Worm (Caenorhabditis elegans) whole organism, L4 larva: ENCODE results near the gene C25F9.10.

Experiments
- ceh-82 ChIP-seq: sonication (generic microtip); optimal IDR thresholded peaks from 2 replicates; lab custom pipeline; 2017; ENCODE audit warnings: missing biosample characterization, missing genetic modification characterization
- lin-1 ChIP-seq: fragments of 200-800 bp; sonication (Bioruptor generic); IDR thresholded peaks from 2 replicates; pipeline ENCODE4 v1.3.6; 2022; ENCODE audit warnings: missing genetic modification reagents, missing genetic modification characterization, missing compliant biosample characterization
- lin-13 ChIP-seq: fragments of 150-350 bp; optimal IDR thresholded peaks from 2 replicates; lab custom pipeline; 2014; ENCODE audit warnings: missing biosample characterization, missing genetic modification reagents, missing genetic modification characterization
- lin-15B ChIP-seq: fragments of 150-350 bp; sonication (generic microtip); optimal IDR thresholded peaks from 3 replicates; lab custom pipeline; 2014; ENCODE audit warnings: missing biosample characterization, missing genetic modification characterization
- mep-1 ChIP-seq: fragments of 150-350 bp; sonication (generic microtip); optimal IDR thresholded peaks from 3 replicates; lab custom pipeline; 2014; ENCODE audit warnings: missing biosample characterization, missing genetic modification characterization
- unc-39 ChIP-seq: sonication (generic microtip); optimal IDR thresholded peaks from 2 replicates; lab custom pipeline; 2017; ENCODE audit warnings: missing biosample characterization, missing genetic modification characterization

DNA sequence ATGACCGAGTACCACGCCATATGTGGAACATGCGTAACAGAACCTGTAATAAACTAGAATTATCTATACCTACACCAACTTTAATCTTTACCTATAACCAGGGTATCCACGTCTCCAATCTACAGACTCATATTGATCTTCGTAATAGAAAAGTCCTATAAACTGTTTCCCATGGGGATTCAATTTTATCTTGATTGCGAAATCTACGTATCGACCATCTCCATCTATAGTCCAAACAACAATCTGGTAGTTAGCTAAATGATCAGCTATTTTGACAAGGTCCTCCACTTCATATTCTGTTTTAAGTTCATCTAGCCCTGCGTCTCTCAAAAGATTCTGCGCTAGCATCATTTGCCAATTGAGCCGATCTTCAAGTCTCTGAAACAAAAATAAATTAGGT, 24.1 kb downstream of the C25F9.10 start:
- TF ChIP-seq unc-39 (tag; lab: Kevin White, UChicago), result no peak
- TF ChIP-seq ceh-82 (tag; lab: Kevin White, UChicago), result no peak
- no peak for TF ChIP-seq lin-15B (tag; lab: Kevin White, UChicago)
- no peak for TF ChIP-seq mep-1 (tag; lab: Kevin White, UChicago)
- no peak for TF ChIP-seq lin-13 (GFP tag; lab: Kevin White, UChicago)
- no peak for TF ChIP-seq lin-1
